Worm (Caenorhabditis elegans): ENCODE measurements around the gene F11C7.7.

The F11C7.7 gene

DNA sequence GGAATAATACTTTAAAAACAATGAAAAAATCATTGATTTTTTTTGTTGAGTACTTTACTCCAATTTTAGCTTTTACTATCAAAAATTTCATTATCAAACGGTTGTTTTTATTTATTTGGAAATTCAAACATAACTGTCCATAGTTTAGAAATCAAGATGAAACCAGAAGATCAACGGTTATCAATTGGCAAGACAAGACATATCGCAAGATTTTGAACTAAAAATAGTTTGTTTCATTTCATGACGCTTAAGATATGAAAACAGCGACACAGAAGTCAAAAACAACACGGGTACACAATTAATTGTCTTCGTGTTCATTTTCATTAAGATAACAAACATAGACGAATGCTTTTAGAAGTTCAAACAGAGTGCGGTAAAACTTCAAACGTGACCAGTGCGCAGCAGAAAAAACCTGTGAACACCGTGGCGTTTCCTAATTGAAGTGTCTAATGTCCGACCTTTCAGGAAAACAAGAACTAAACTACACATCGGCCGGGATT is 19.2 kb downstream of the F11C7.7 start:
- TF ChIP-seq ztf-4 (tag; optimal IDR thresholded peaks at IDR 0.05) (no peak), rnt-1 (tag; optimal IDR thresholded peaks at IDR 0.05) (no peak), dpl-1 (GFP tag; optimal IDR thresholded peaks at IDR 0.05) (no peak), zag-1 (tag; optimal IDR thresholded peaks at IDR 0.05) (no peak), nhr-84 (tag; optimal IDR thresholded peaks at IDR 0.05) (no peak), ets-5 (GFP tag; IDR thresholded peaks at IDR 0.05) (no peak), aha-1 (tag; optimal IDR thresholded peaks at IDR 0.05) (no peak), egl-13 (tag; optimal IDR thresholded peaks at IDR 0.05) (no peak), jun-1 (tag; optimal IDR thresholded peaks at IDR 0.05) (no peak), nhr-90 (tag; optimal IDR thresholded peaks at IDR 0.05; ENCODE audit: poor library complexity) (no peak), nhr-85 (tag) (peak; percentile 54), mep-1 (tag; optimal IDR thresholded peaks at IDR 0.05) (no peak), fkh-4 (tag; optimal IDR thresholded peaks at IDR 0.05; ENCODE audit: borderline replicate concordance) (no peak), ceh-8 (GFP tag; optimal IDR thresholded peaks at IDR 0.05) (no peak), nhr-77 (tag; optimal IDR thresholded peaks at IDR 0.05) (no peak), nhr-47 (tag; optimal IDR thresholded peaks at IDR 0.05) (no peak), lin-14 (GFP tag; optimal IDR thresholded peaks at IDR 0.05) (peak; percentile 8), nhr-71 (tag; optimal IDR thresholded peaks at IDR 0.05) (peak; percentile 14), grh-1 (GFP tag; IDR thresholded peaks at IDR 0.05) (no peak), ztf-11 (tag; optimal IDR thresholded peaks at IDR 0.05) (no peak), unc-98 (GFP tag; IDR thresholded peaks at IDR 0.05) (no peak), pqm-1 (tag; optimal IDR thresholded peaks at IDR 0.05) (no peak), elt-3 (tag; optimal IDR thresholded peaks at IDR 0.05) (peak in 1 of 6 experiments; percentile 51), lin-15B (tag; optimal IDR thresholded peaks at IDR 0.05) (no peak), efl-1 (optimal IDR thresholded peaks at IDR 0.05) (no peak), efl-1 (GFP tag; optimal IDR thresholded peaks at IDR 0.05 in 1 of 2) (peak in 1 of 2 experiments; percentile 68)

- TF ChIP-seq pqm-1 (tag; optimal IDR thresholded peaks at IDR 0.05) (no peak), egl-27 (tag; optimal IDR thresholded peaks at IDR 0.05) (no peak), nhr-71 (tag; optimal IDR thresholded peaks at IDR 0.05) (peak; percentile 77), efl-1 (optimal IDR thresholded peaks at IDR 0.05) (no peak), efl-1 (GFP tag; optimal IDR thresholded peaks at IDR 0.05 in 1 of 2) (peak in 1 of 2 experiments; percentile 85), nhr-12 (tag; optimal IDR thresholded peaks at IDR 0.05) (no peak), hpl-2 (GFP tag; optimal IDR thresholded peaks at IDR 0.05) (peak; percentile 42), fos-1 (tag; optimal IDR thresholded peaks at IDR 0.05) (peak; percentile 48), lin-13 (GFP tag; optimal IDR thresholded peaks at IDR 0.05) (peak; percentile 22), ceh-63 (GFP tag; optimal IDR thresholded peaks at IDR 0.05) (no peak), nhr-19 (GFP tag; conservative IDR thresholded peaks at IDR 0.05) (peak; percentile 37; the same call in 1 of the 2 replicates), ztf-4 (tag; optimal IDR thresholded peaks at IDR 0.05) (peak; percentile 94), lsy-2 (tag; optimal IDR thresholded peaks at IDR 0.05) (peak in 1 of 2 experiments; percentile 71), lin-14 (GFP tag; optimal IDR thresholded peaks at IDR 0.05) (peak; percentile 45), tbx-2 (tag; optimal IDR thresholded peaks at IDR 0.05) (peak; percentile 13), mdl-1 (tag; optimal IDR thresholded peaks at IDR 0.05) (peak in 1 of 2 experiments; percentile 42), nhr-90 (tag; optimal IDR thresholded peaks at IDR 0.05; ENCODE audit: poor library complexity) (peak; percentile 83), snu-23 (GFP tag; optimal IDR thresholded peaks at IDR 0.05) (peak; percentile 54), blmp-1 (tag; optimal IDR thresholded peaks at IDR 0.05) (peak; percentile 73), mep-1 (tag; optimal IDR thresholded peaks at IDR 0.05) (peak; percentile 21), lin-35 (GFP tag; optimal IDR thresholded peaks at IDR 0.05) (peak in 1 of 2 experiments; percentile 47), nhr-85 (tag) (peak; percentile 91), aly-2 (tag; optimal IDR thresholded peaks at IDR 0.05) (peak; percentile 59), C16A3.4 (tag; optimal IDR thresholded peaks at IDR 0.05) (peak; percentile 10), irx-1 (tag; optimal IDR thresholded peaks at IDR 0.05) (peak; percentile 27), elt-3 (tag; optimal IDR thresholded peaks at IDR 0.05) (peak in 3 of 6 experiments; percentile 2 to 80 (median 70)), ama-1 (optimal IDR thresholded peaks at IDR 0.05) (peak; percentile 73), lir-3 (tag; optimal IDR thresholded peaks at IDR 0.05; ENCODE audit: poor library complexity) (no peak), egl-13 (tag; optimal IDR thresholded peaks at IDR 0.05) (no peak), unc-62 (GFP tag; optimal IDR thresholded peaks at IDR 0.05) (no peak), alr-1 (tag; optimal IDR thresholded peaks at IDR 0.05; ENCODE audit: borderline replicate concordance) (no peak), nhr-20 (tag; optimal IDR thresholded peaks at IDR 0.05) (peak; percentile 36), pag-3 (tag; optimal IDR thresholded peaks at IDR 0.05; ENCODE audit: borderline replicate concordance, insufficient read depth) (no peak), jun-1 (tag; optimal IDR thresholded peaks at IDR 0.05) (peak; percentile 26)
Observed at ce11 chrX:17419813-17420584, 21.6 kb downstream of the F11C7.7 start.

Measured in whole organism, L1 larva.